Fruit fly (Drosophila melanogaster) whole organism, embryonic: ENCODE measurements around the gene CG2964.
A peak's percentile ranks its signal among the peaks of the same experiment; 100 is the strongest.

Experiments
- Atf-2 ChIP-seq: fragments of 200-800 bp; sonication (Bioruptor generic); optimal IDR thresholded peaks from 2 replicates; lab custom pipeline; 2016; ENCODE audit warnings: missing biosample characterization, missing genetic modification characterization
- CG10274 ChIP-seq: fragments of 200-800 bp; sonication (Bioruptor generic); optimal IDR thresholded peaks from 3 replicates; lab custom pipeline; 2017; ENCODE audit warnings: missing biosample characterization, mild to moderate bottlenecking, missing genetic modification characterization
- CG10959 ChIP-seq: fragments of 200-800 bp; sonication (Bioruptor generic); IDR thresholded peaks from 2 replicates; pipeline ENCODE4 v1.3.6; 2022; ENCODE audit warnings: missing biosample characterization, missing genetic modification characterization
- CG12155 ChIP-seq: fragments of 200-800 bp; sonication (Bioruptor generic); optimal IDR thresholded peaks from 3 replicates; lab custom pipeline; 2016; ENCODE audit warnings: missing biosample characterization, missing genetic modification characterization
- CG12769 ChIP-seq: fragments of 200-800 bp; sonication (Bioruptor generic); optimal IDR thresholded peaks from 2 replicates; lab custom pipeline; 2019; ENCODE audit warnings: missing biosample characterization, mild to moderate bottlenecking, missing genetic modification characterization, moderate library complexity
- CG14014 ChIP-seq: fragments of 200-800 bp; sonication (Bioruptor generic); IDR thresholded peaks from 2 replicates; pipeline ENCODE4 v1.3.6; 2022; ENCODE audit warnings: missing biosample characterization, missing genetic modification characterization
- CG14860 ChIP-seq: fragments of 200-800 bp; sonication (Bioruptor generic); IDR thresholded peaks from 3 replicates; pipeline ENCODE4 v1.3.6; 2022; ENCODE audit warnings: missing biosample characterization, missing genetic modification characterization; ENCODE audit not compliant: partially characterized antibody
- CG17361 ChIP-seq: fragments of 200-800 bp; sonication (Bioruptor generic); IDR thresholded peaks from 3 replicates; pipeline ENCODE4 v1.3.6; 2022; ENCODE audit warnings: missing biosample characterization, missing genetic modification characterization
- CG18764 ChIP-seq: fragments of 200-800 bp; sonication (Bioruptor generic); optimal IDR thresholded peaks from 3 replicates; lab custom pipeline; 2016; ENCODE audit warnings: missing biosample characterization, missing genetic modification characterization
- CG2202 ChIP-seq: fragments of 200-800 bp; sonication (Bioruptor generic); optimal IDR thresholded peaks from 2 replicates; lab custom pipeline; 2018; ENCODE audit warnings: missing biosample characterization, mild to moderate bottlenecking, missing genetic modification characterization
- CG3838 ChIP-seq: fragments of 200-800 bp; sonication (Bioruptor generic); optimal IDR thresholded peaks from 3 replicates; lab custom pipeline; 2016; ENCODE audit warnings: missing biosample characterization, missing genetic modification characterization
- CG4730 ChIP-seq: fragments of 200-800 bp; sonication (Bioruptor generic); IDR thresholded peaks from 2 replicates; pipeline ENCODE4 v1.3.6; 2022; ENCODE audit warnings: missing biosample characterization, missing genetic modification characterization
- CG7963 ChIP-seq: fragments of 200-800 bp; sonication (Bioruptor generic); IDR thresholded peaks from 3 replicates; pipeline ENCODE4 v1.3.6; 2022; ENCODE audit warnings: missing biosample characterization, missing genetic modification characterization; ENCODE audit not compliant: partially characterized antibody
- CTCF ChIP-seq: fragments of 200-800 bp; sonication (Bioruptor generic); optimal IDR thresholded peaks from 2 replicates; lab custom pipeline; 2017; ENCODE audit warnings: missing biosample characterization, mild to moderate bottlenecking, missing genetic modification characterization, moderate library complexity
- CoRest ChIP-seq: fragments of 200-800 bp; sonication (Bioruptor generic); optimal IDR thresholded peaks from 3 replicates; lab custom pipeline; 2018; ENCODE audit warnings: missing biosample characterization, mild to moderate bottlenecking, missing genetic modification characterization, moderate library complexity
- Dad ChIP-seq: fragments of 200-800 bp; sonication (Bioruptor generic); optimal IDR thresholded peaks from 3 replicates; lab custom pipeline; 2016; ENCODE audit warnings: missing biosample characterization, missing genetic modification characterization
- Dip3 ChIP-seq: fragments of 200-800 bp; sonication (Bioruptor generic); optimal IDR thresholded peaks from 3 replicates; lab custom pipeline; 2016; ENCODE audit warnings: missing biosample characterization, missing genetic modification characterization
- Drgx ChIP-seq: fragments of 200-800 bp; sonication (Bioruptor generic); IDR thresholded peaks from 2 replicates; pipeline ENCODE4 v1.3.6; 2022; ENCODE audit warnings: missing biosample characterization, missing genetic modification characterization
- Fer1 ChIP-seq: fragments of 200-800 bp; sonication (Bioruptor generic); optimal IDR thresholded peaks from 2 replicates; lab custom pipeline; 2017; ENCODE audit warnings: missing biosample characterization, mild to moderate bottlenecking, missing genetic modification characterization
- Gsc ChIP-seq: fragments of 200-800 bp; sonication (Bioruptor generic); IDR thresholded peaks from 2 replicates; pipeline ENCODE4 v1.3.6; 2022; ENCODE audit warnings: missing biosample characterization, missing genetic modification characterization
- HHEX ChIP-seq: fragments of 200-800 bp; sonication (Bioruptor generic); optimal IDR thresholded peaks from 3 replicates; lab custom pipeline; 2017; ENCODE audit warnings: missing biosample characterization, mild to moderate bottlenecking, missing genetic modification characterization, missing genetic modification reagents
- HLH3B ChIP-seq: fragments of 200-800 bp; sonication (Bioruptor generic); IDR thresholded peaks from 2 replicates; pipeline ENCODE4 v1.3.6; 2022; ENCODE audit warnings: missing biosample characterization, missing genetic modification characterization
- Hr78 ChIP-seq, 2 experiments: fragments of 200-800 bp in 1 of 2; fragments of >200 bp in 1 of 2; sonication (Bioruptor generic) in 1 of 2; optimal IDR thresholded peaks; 2 replicates each; lab custom pipeline; 2017 to 2019; ENCODE audit warnings: missing biosample characterization in 2 of 2, missing genetic modification characterization in 2 of 2, mild to moderate bottlenecking in 1 of 2, moderate library complexity in 1 of 2
- MBD-R2 ChIP-seq: fragments of 200-800 bp; sonication (Bioruptor generic); IDR thresholded peaks from 2 replicates; pipeline ENCODE4 v1.3.6; 2022; ENCODE audit warnings: missing biosample characterization, missing genetic modification characterization
- Myb ChIP-seq: fragments of 200-800 bp; sonication (Bioruptor generic); optimal IDR thresholded peaks from 2 replicates; lab custom pipeline; 2016; ENCODE audit warnings: missing biosample characterization, missing genetic modification characterization
- NFAT ChIP-seq: fragments of 200-800 bp; sonication (Bioruptor generic); IDR thresholded peaks from 2 replicates; pipeline ENCODE4 v1.3.6; 2022; ENCODE audit warnings: missing biosample characterization, missing genetic modification characterization
- Neu2 ChIP-seq: fragments of 200-800 bp; sonication (Bioruptor generic); optimal IDR thresholded peaks from 3 replicates; lab custom pipeline; 2016; ENCODE audit warnings: missing biosample characterization, missing genetic modification characterization, borderline replicate concordance
- Trl ChIP-seq, 3 experiments: fragments of >200 bp in 2 of 3; fragments of 200-800 bp in 1 of 3; sonication (Bioruptor generic) in 1 of 3; optimal IDR thresholded peaks; 2 replicates in 1 of 3; 3 replicates in 2 of 3; lab custom pipeline; 2016 to 2017; ENCODE audit warnings: missing biosample characterization in 1 of 3, missing genetic modification characterization in 1 of 3
- ac ChIP-seq: fragments of 200-800 bp; sonication (Bioruptor generic); optimal IDR thresholded peaks from 3 replicates; lab custom pipeline; 2017; ENCODE audit warnings: missing biosample characterization, mild to moderate bottlenecking, missing genetic modification characterization
- cg ChIP-seq: fragments of 200-800 bp; sonication (Bioruptor generic); optimal IDR thresholded peaks from 3 replicates; lab custom pipeline; 2019; ENCODE audit warnings: missing biosample characterization, mild to moderate bottlenecking, missing genetic modification characterization, moderate library complexity
- chinmo ChIP-seq: fragments of 200-800 bp; sonication (Bioruptor generic); IDR thresholded peaks from 4 replicates; pipeline ENCODE4 v1.3.6; 2022; ENCODE audit warnings: missing biosample characterization, missing genetic modification characterization; ENCODE audit not compliant: partially characterized antibody
- crp ChIP-seq, 2 experiments: fragments of 200-800 bp; sonication (Bioruptor generic); optimal IDR thresholded peaks; 2 replicates in 1 of 2; 3 replicates in 1 of 2; lab custom pipeline; 2017; ENCODE audit warnings: missing biosample characterization in 2 of 2, missing genetic modification characterization in 2 of 2, mild to moderate bottlenecking in 1 of 2, moderate library complexity in 1 of 2
- dimm ChIP-seq: fragments of 200-800 bp; sonication (Bioruptor generic); IDR thresholded peaks from 2 replicates; pipeline ENCODE4 v1.3.6; 2022; ENCODE audit warnings: missing biosample characterization, missing genetic modification characterization
- dmrt99B ChIP-seq: fragments of 200-800 bp; sonication (Bioruptor generic); optimal IDR thresholded peaks from 2 replicates; lab custom pipeline; 2018; ENCODE audit warnings: missing biosample characterization, mild to moderate bottlenecking, missing genetic modification characterization, moderate library complexity
- eyg ChIP-seq: fragments of 200-800 bp; sonication (Bioruptor generic); optimal IDR thresholded peaks from 3 replicates; lab custom pipeline; 2016; ENCODE audit warnings: missing biosample characterization, missing genetic modification characterization
- fru ChIP-seq: fragments of >200 bp; optimal IDR thresholded peaks from 2 replicates; lab custom pipeline; 2017
- gem ChIP-seq: fragments of 200-800 bp; sonication (Bioruptor generic); optimal IDR thresholded peaks from 2 replicates; lab custom pipeline; 2019; ENCODE audit warnings: missing biosample characterization, mild to moderate bottlenecking, missing genetic modification characterization, moderate library complexity
- gfzf ChIP-seq: fragments of 200-800 bp; sonication (Bioruptor generic); optimal IDR thresholded peaks from 2 replicates; lab custom pipeline; 2016; ENCODE audit warnings: missing biosample characterization, mild to moderate bottlenecking, missing genetic modification characterization, moderate library complexity
- grn ChIP-seq: fragments of 200-800 bp; sonication (Bioruptor generic); optimal IDR thresholded peaks from 3 replicates; lab custom pipeline; 2017; ENCODE audit warnings: missing biosample characterization, missing genetic modification characterization
- hkb ChIP-seq, 2 experiments: fragments of 200-800 bp in 1 of 2; fragments of >200 bp in 1 of 2; sonication (Bioruptor generic) in 1 of 2; IDR thresholded peaks in 1 of 2; optimal IDR thresholded peaks in 1 of 2; 2 replicates each; pipeline versions ENCODE4 v1.3.6 to Lab custom; 2017 to 2022; ENCODE audit warnings: missing biosample characterization in 1 of 2, missing genetic modification characterization in 1 of 2
- hth ChIP-seq: fragments of >200 bp; optimal IDR thresholded peaks from 2 replicates; lab custom pipeline; 2017; ENCODE audit warnings: inconsistent platforms
- kni ChIP-seq: fragments of 200-800 bp; sonication (Bioruptor generic); optimal IDR thresholded peaks from 3 replicates; lab custom pipeline; 2017; ENCODE audit warnings: mild to moderate bottlenecking, missing biosample characterization, missing genetic modification reagents, missing genetic modification characterization
- maf-S ChIP-seq: fragments of 200-800 bp; sonication (Bioruptor generic); optimal IDR thresholded peaks from 2 replicates; lab custom pipeline; 2016; ENCODE audit warnings: missing biosample characterization, missing genetic modification characterization
- mam ChIP-seq: fragments of 200-800 bp; sonication (Bioruptor generic); optimal IDR thresholded peaks from 3 replicates; lab custom pipeline; 2016; ENCODE audit warnings: missing biosample characterization, missing genetic modification characterization
- p53 ChIP-seq: fragments of 200-800 bp; sonication (Bioruptor generic); optimal IDR thresholded peaks from 2 replicates; lab custom pipeline; 2016; ENCODE audit warnings: missing biosample characterization, missing genetic modification characterization
- pb ChIP-seq: fragments of 200-800 bp; sonication (Bioruptor generic); optimal IDR thresholded peaks from 3 replicates; lab custom pipeline; 2016; ENCODE audit warnings: missing biosample characterization, missing genetic modification characterization
- pita ChIP-seq: fragments of 200-800 bp; sonication (Bioruptor generic); optimal IDR thresholded peaks from 2 replicates; lab custom pipeline; 2017; ENCODE audit warnings: missing biosample characterization, mild to moderate bottlenecking, missing genetic modification characterization
- pzg ChIP-seq: fragments of 200-800 bp; sonication (Bioruptor generic); optimal IDR thresholded peaks from 3 replicates; lab custom pipeline; 2018; ENCODE audit warnings: missing biosample characterization, mild to moderate bottlenecking, missing genetic modification characterization, moderate library complexity
- tio ChIP-seq: fragments of 200-800 bp; sonication (Bioruptor generic); optimal IDR thresholded peaks from 2 replicates; lab custom pipeline; 2017; ENCODE audit warnings: missing biosample characterization, missing genetic modification characterization, inconsistent platforms

The CG2964 gene

DNA sequence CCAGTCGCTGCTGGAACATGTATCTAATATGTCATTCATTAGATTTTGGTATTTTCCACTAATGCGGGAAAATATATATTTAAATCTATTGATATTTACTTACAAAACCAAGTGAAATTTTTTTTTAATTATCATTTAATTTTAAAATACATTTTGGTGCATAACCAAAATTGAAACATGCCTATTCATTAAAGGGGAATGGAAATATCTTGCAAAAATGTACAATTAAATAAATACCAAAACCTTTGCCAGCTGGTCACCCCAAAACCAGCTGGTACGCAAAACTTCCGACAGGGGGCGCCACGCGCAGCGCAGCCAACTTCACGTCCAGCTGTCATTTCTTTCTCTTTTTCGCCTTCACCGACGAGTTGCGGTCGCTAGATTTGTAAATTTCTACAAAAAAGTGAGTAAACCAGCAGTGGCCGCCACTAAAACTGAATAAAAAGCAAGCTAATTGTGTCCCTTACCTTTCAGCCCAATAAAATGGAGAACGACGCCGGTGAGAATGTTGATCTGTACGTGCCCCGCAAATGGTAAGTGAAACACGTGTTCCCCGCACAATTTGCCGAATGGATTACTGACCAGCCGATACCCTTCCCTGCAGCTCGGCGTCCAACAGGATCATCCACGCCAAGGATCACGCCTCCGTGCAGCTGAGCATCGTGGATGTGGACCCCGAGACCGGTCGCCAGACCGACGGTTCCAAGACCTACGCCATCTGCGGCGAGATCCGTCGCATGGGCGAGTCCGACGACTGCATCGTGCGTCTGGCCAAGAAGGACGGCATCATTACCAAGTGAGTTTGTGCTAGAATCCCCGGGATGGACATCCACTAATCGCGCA is 43.8 kb downstream of the CG2964 start, which contains the start of the genes CG3104 and RpS21 (continued):
- TF ChIP-seq Fer1 (GFP tag; lab: Kevin White, UChicago) (peak; percentile 85), CG14014 (GFP tag; lab: Robert Waterston, UW) (peak; percentile 86), Neu2 (no peak), CG2202 (tag; lab: Kevin White, UChicago) (peak; percentile 46), eyg (GFP tag; lab: Kevin White, UChicago) (peak; percentile 84), pzg (peak; percentile 90), Hr78 (GFP tag; optimal IDR thresholded peaks at IDR 0.05; lab: Kevin White, UChicago) (no peak), HLH3B (GFP tag; lab: Robert Waterston, UW) (peak; percentile 80), tio (GFP tag; lab: Kevin White, UChicago) (peak; percentile 74), CG14860 (GFP tag; lab: Robert Waterston, UW) (no peak), Myb (GFP tag; lab: Kevin White, UChicago) (peak; percentile 65), p53 (GFP tag; lab: Kevin White, UChicago) (peak; percentile 77), pb (GFP tag; lab: Kevin White, UChicago) (peak; percentile 71), hth (lab: Kevin White, UChicago) (no peak), CTCF (peak; percentile 98), CG12155 (GFP tag; lab: Kevin White, UChicago) (peak; percentile 87), ac (GFP tag; lab: Kevin White, UChicago) (peak; percentile 80), CG3838 (GFP tag; lab: Kevin White, UChicago) (peak; percentile 77), CG10274 (GFP tag; lab: Kevin White, UChicago) (peak; percentile 85), fru (no peak), Gsc (GFP tag; lab: Robert Waterston, UW) (no peak), dmrt99B (peak; percentile 72), maf-S (GFP tag; lab: Kevin White, UChicago) (peak; percentile 80), NFAT (GFP tag; lab: Robert Waterston, UW) (peak; percentile 98), gfzf (GFP tag; lab: Kevin White, UChicago) (peak; percentile 77), mam (GFP tag; lab: Kevin White, UChicago) (peak; percentile 86), Atf-2 (peak; percentile 64), grn (GFP tag; lab: Kevin White, UChicago) (peak; percentile 66), dimm (GFP tag; lab: Robert Waterston, UW) (peak; percentile 66), MBD-R2 (GFP tag; lab: Robert Waterston, UW) (peak; percentile 53), CG7963 (GFP tag; lab: Robert Waterston, UW) (no peak), Dad (GFP tag; lab: Kevin White, UChicago) (peak; percentile 77), CG4730 (GFP tag; lab: Robert Waterston, UW) (peak; percentile 77), CG17361 (GFP tag; lab: Robert Waterston, UW) (peak; percentile 85), Trl (optimal IDR thresholded peaks at IDR 0.05; lab: Kevin White, UChicago) (no peak), Trl (GFP tag; optimal IDR thresholded peaks at IDR 0.05; lab: Kevin White, UChicago) (peak; percentile 93), HHEX (GFP tag; lab: Kevin White, UChicago) (peak; percentile 93), CG12769 (tag; lab: Kevin White, UChicago) (peak; percentile 38), pita (GFP tag; lab: Kevin White, UChicago) (no peak), kni (GFP tag; lab: Kevin White, UChicago) (peak; percentile 87), CoRest (tag; lab: Kevin White, UChicago) (peak; percentile 84), crp (GFP tag; optimal IDR thresholded peaks at IDR 0.05; lab: Kevin White, UChicago) (peak; percentile 2 to 80), hkb (optimal IDR thresholded peaks at IDR 0.05; lab: Kevin White, UChicago) (peak; percentile 87), hkb (GFP tag; IDR thresholded peaks at IDR 0.05; lab: Robert Waterston, UW) (peak; percentile 65; the same call in 1 of the 2 replicates), chinmo (GFP tag; lab: Robert Waterston, UW) (no peak), Dip3 (GFP tag; lab: Kevin White, UChicago) (peak; percentile 82), Drgx (GFP tag; lab: Robert Waterston, UW) (0 out of 2 replicates have a peak, but pooled peaks have one; percentile 22), gem (peak; percentile 61), CG18764 (GFP tag; lab: Kevin White, UChicago) (peak; percentile 82), CG10959 (GFP tag; lab: Robert Waterston, UW) (peak; percentile 74), cg (GFP tag; lab: Kevin White, UChicago) (no peak)
